Worm (Caenorhabditis elegans) whole organism, L4 larva: ENCODE data around the gene C11D2.4.

Source experiments
- R02D3.7 ChIP-seq: fragments of 150-350 bp; sonication (generic microtip); optimal IDR thresholded peaks from 3 replicates; lab custom pipeline; 2014; ENCODE audit warnings: missing biosample characterization, missing genetic modification characterization
- T26A8.4 ChIP-seq: fragments of 200-800 bp; sonication (Bioruptor generic); IDR thresholded peaks from 2 replicates; pipeline ENCODE4 v1.3.6; 2022; ENCODE audit warnings: missing genetic modification characterization, missing compliant biosample characterization
- ZK546.5 ChIP-seq, 2 experiments: sonication (generic microtip); optimal IDR thresholded peaks; 2 replicates each; lab custom pipeline; 2017; ENCODE audit warnings: missing biosample characterization in 2 of 2, missing genetic modification characterization in 2 of 2
- aly-2 ChIP-seq: sonication (generic microtip); optimal IDR thresholded peaks from 2 replicates; lab custom pipeline; 2018; ENCODE audit warnings: missing biosample characterization, missing genetic modification characterization
- arid-1 ChIP-seq: fragments of 200-800 bp; sonication (Bioruptor generic); conservative IDR thresholded peaks from 2 replicates; pipeline ENCODE4 v1.3.6; 2022; ENCODE audit warnings: missing genetic modification reagents, missing genetic modification characterization, missing compliant biosample characterization
- ceh-44 ChIP-seq: fragments of 200-800 bp; sonication (Bioruptor generic); IDR thresholded peaks from 2 replicates; pipeline ENCODE4 v1.3.6; 2022; ENCODE audit warnings: missing genetic modification reagents, missing genetic modification characterization, missing compliant biosample characterization
- cey-2 ChIP-seq: sonication (generic microtip); optimal IDR thresholded peaks from 3 replicates; lab custom pipeline; 2017; ENCODE audit warnings: missing genetic modification characterization, mild to moderate bottlenecking, missing compliant biosample characterization, antibody characterized with exemption, borderline replicate concordance; ENCODE audit not compliant: insufficient read depth
- ctbp-1 ChIP-seq: fragments of 200-800 bp; sonication (Bioruptor generic); IDR thresholded peaks from 2 replicates; pipeline ENCODE4 v1.3.6; 2022; ENCODE audit warnings: missing genetic modification reagents, missing genetic modification characterization, missing compliant biosample characterization
- daf-16 ChIP-seq, 3 experiments: sonication (generic microtip); optimal IDR thresholded peaks; 2 replicates each; lab custom pipeline; 2016 to 2017; ENCODE audit warnings: missing genetic modification characterization in 3 of 3, missing genetic modification reagents in 3 of 3, mild to moderate bottlenecking in 2 of 3, missing compliant biosample characterization in 2 of 3, missing biosample characterization in 1 of 3, moderate library complexity in 1 of 3
- dmd-6 ChIP-seq: fragments of 200-800 bp; sonication (Bioruptor generic); IDR thresholded peaks from 2 replicates; pipeline ENCODE4 v1.3.6; 2022; ENCODE audit warnings: missing genetic modification reagents, missing genetic modification characterization, missing compliant biosample characterization
- dmd-8 ChIP-seq: fragments of 200-800 bp; sonication (Bioruptor generic); IDR thresholded peaks from 2 replicates; pipeline ENCODE4 v1.3.6; 2022; ENCODE audit warnings: missing genetic modification characterization, missing compliant biosample characterization
- duxl-1 ChIP-seq: sonication (generic microtip); optimal IDR thresholded peaks from 2 replicates; lab custom pipeline; 2016; ENCODE audit warnings: mild to moderate bottlenecking, missing genetic modification characterization, moderate library complexity, missing compliant biosample characterization; ENCODE audit not compliant: poor library complexity
- dve-1 ChIP-seq: sonication (generic microtip); optimal IDR thresholded peaks from 2 replicates; lab custom pipeline; 2017; ENCODE audit warnings: antibody characterized with exemption, mild to moderate bottlenecking, missing genetic modification characterization, missing compliant biosample characterization; ENCODE audit not compliant: insufficient read depth
- fkh-10 ChIP-seq: fragments of 150-350 bp; optimal IDR thresholded peaks from 2 replicates; lab custom pipeline; 2014; ENCODE audit warnings: missing biosample characterization, missing genetic modification reagents, missing genetic modification characterization
- fos-1 ChIP-seq: fragments of 150-350 bp; optimal IDR thresholded peaks from 2 replicates; lab custom pipeline; 2014; ENCODE audit warnings: missing biosample characterization, missing genetic modification characterization
- hlh-30 ChIP-seq: sonication (generic microtip); optimal IDR thresholded peaks from 2 replicates; lab custom pipeline; 2017; ENCODE audit warnings: antibody characterized with exemption, mild to moderate bottlenecking, missing genetic modification characterization, missing compliant biosample characterization; ENCODE audit not compliant: insufficient read depth
- lir-3 ChIP-seq: sonication (generic microtip); optimal IDR thresholded peaks from 2 replicates; lab custom pipeline; 2016; ENCODE audit warnings: mild to moderate bottlenecking, missing genetic modification characterization, missing compliant biosample characterization
- mdt-29 ChIP-seq: fragments of 200-800 bp; sonication (Bioruptor generic); IDR thresholded peaks from 2 replicates; pipeline ENCODE4 v1.3.6; 2022; ENCODE audit warnings: missing genetic modification reagents, missing genetic modification characterization, missing compliant biosample characterization
- nhr-11 ChIP-seq: fragments of 150-350 bp; optimal IDR thresholded peaks from 2 replicates; lab custom pipeline; 2014; ENCODE audit warnings: missing biosample characterization, missing genetic modification characterization
- nhr-41 ChIP-seq: fragments of 200-800 bp; sonication (Bioruptor generic); IDR thresholded peaks from 2 replicates; pipeline ENCODE4 v1.3.6; 2022; ENCODE audit warnings: missing genetic modification reagents, missing genetic modification characterization, missing compliant biosample characterization
- nhr-76 ChIP-seq: fragments of 150-350 bp; optimal IDR thresholded peaks from 2 replicates; lab custom pipeline; 2014; ENCODE audit warnings: missing biosample characterization, missing genetic modification characterization
- sdz-12 ChIP-seq: fragments of 200-800 bp; sonication (Bioruptor generic); optimal IDR thresholded peaks from 2 replicates; lab custom pipeline; 2018; ENCODE audit warnings: mild to moderate bottlenecking, missing genetic modification characterization, missing compliant biosample characterization
- set-16 ChIP-seq: fragments of 200-800 bp; sonication (Bioruptor generic); IDR thresholded peaks from 2 replicates; pipeline ENCODE4 v1.3.6; 2022; ENCODE audit warnings: missing genetic modification reagents, missing genetic modification characterization, missing compliant biosample characterization
- unc-62 ChIP-seq, 3 experiments: fragments of 150-350 bp in 1 of 3; sonication (generic microtip); optimal IDR thresholded peaks in 2 of 3; peaks in 1 of 3; 1 replicate in 1 of 3; 2 replicates in 2 of 3; lab custom pipeline; 2014 to 2017; ENCODE audit warnings: missing biosample characterization in 3 of 3, missing genetic modification characterization in 3 of 3, missing genetic modification reagents in 3 of 3, missing genotype in 1 of 3
- ztf-11 ChIP-seq: fragments of 150-350 bp; optimal IDR thresholded peaks from 2 replicates; lab custom pipeline; 2014; ENCODE audit warnings: missing biosample characterization, missing genetic modification characterization

C11D2.4 gene

DNA sequence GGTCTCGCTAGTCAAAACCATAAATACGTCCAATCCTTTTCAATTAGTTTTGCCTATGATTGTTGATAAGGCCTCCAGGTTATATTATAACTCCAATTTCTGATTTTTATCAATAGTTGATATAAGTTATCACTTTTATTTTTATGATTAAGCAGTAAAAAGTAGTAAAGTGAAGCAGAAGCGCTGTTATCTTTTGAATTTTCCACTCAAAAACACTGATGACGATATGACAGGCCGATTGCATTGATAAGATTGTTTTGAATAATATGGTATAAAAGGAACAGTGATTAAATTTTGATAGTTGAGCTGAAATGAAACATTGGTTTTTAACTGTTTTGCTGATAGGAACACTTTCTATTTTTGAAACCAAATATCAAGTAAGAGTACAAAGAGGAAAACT is 28.8 kb upstream of the C11D2.4 start, which contains the start of gene asp-9 (continued):
- TF ChIP-seq unc-62 (GFP tag; optimal IDR thresholded peaks at IDR 0.05 in 1 of 2; lab: Kevin White, UChicago) (peak in 1 of 2 experiments; percentile 49), unc-62 (tag; optimal IDR thresholded peaks at IDR 0.05; lab: Kevin White, UChicago) (no peak), nhr-41 (GFP tag; lab: Robert Waterston, UW) (no peak)

ce11 chrIV:6183757-6184156 is 27.0 kb upstream of the C11D2.4 start, which contains the start of gene unc-77:
unc-77 (minus strand) TSS chrIV:6183857.
- no peak for TF ChIP-seq daf-16 (GFP tag; optimal IDR thresholded peaks at IDR 0.05; lab: Kevin White, UChicago)
- TF ChIP-seq daf-16 (tag; optimal IDR thresholded peaks at IDR 0.05; lab: Kevin White, UChicago) = no peak
- TF ChIP-seq nhr-76 (tag; lab: Kevin White, UChicago) = no peak
- no peak for TF ChIP-seq duxl-1 (tag; lab: Kevin White, UChicago)
- TF ChIP-seq set-16 (GFP tag; lab: Robert Waterston, UW) = no peak
- no peak for TF ChIP-seq R02D3.7 (tag; lab: Kevin White, UChicago)

DNA sequence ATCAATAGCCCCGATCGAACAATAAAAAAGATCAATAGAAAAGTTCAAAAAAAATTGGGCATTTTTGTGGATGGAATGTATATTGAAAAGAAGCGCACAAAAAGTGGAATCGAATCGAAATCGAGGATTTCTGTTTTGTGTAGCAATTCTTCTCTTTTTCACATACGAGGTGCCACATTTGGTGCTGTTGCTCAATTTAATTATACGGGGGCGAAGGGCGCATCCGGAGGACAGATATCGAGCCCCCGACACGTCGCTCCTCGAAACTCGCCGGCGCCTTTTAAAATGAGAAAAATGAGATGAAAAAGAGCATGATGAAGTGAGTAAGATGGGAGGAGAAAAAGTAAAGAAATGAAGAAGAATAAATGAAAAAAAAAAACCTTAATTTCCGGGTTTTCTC is 20.6 kb upstream of the C11D2.4 start:
- TF ChIP-seq ceh-44 (GFP tag; lab: Robert Waterston, UW) (no peak), ctbp-1 (GFP tag; lab: Robert Waterston, UW) (0 out of 2 replicates have a peak, but pooled peaks have one; percentile 13)

- peak; percentile 32 for TF ChIP-seq fkh-10 (GFP tag; lab: Kevin White, UChicago)
- TF ChIP-seq cey-2 (tag; lab: Kevin White, UChicago) = no peak
Observed at ce11 chrIV:6172959-6173358, 16.2 kb upstream of the C11D2.4 start.

- peak in 1 of 2 experiments; percentile 93 for TF ChIP-seq unc-62 (GFP tag; optimal IDR thresholded peaks at IDR 0.05 in 1 of 2; lab: Kevin White, UChicago)
- TF ChIP-seq unc-62 (tag; optimal IDR thresholded peaks at IDR 0.05; lab: Kevin White, UChicago) = no peak
- no peak for TF ChIP-seq aly-2
- no peak for TF ChIP-seq arid-1 (GFP tag; lab: Robert Waterston, UW)
- no peak for TF ChIP-seq dmd-8
Observed at ce11 chrIV:6165787-6166186, 9.0 kb upstream of the C11D2.4 start.

DNA sequence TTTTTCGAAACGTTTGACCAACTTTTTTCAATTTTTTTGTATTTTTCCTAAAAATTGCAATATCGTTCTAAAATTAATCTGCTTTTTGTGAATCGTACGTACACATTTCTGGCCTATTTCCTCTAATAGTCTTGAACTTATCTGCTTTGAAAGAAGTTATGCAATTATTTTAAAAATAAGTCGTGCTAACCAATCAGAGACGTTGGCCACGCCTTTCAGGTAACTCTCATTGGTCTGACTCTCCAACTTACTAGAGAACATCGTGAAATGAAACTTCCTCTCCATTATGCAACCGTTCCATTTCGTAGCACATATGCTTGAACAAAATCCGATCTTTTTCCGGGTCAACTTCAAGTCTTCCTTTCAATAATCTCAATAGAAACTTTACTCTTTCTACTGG is 2.9 kb upstream of the C11D2.4 start:
- TF ChIP-seq dmd-6 (GFP tag; lab: Robert Waterston, UW) (no peak), daf-16 (GFP tag; optimal IDR thresholded peaks at IDR 0.05; lab: Kevin White, UChicago) (no peak), daf-16 (tag; optimal IDR thresholded peaks at IDR 0.05; lab: Kevin White, UChicago) (no peak), fos-1 (tag; lab: Kevin White, UChicago) (no peak), sdz-12 (GFP tag; lab: Kevin White, UChicago) (no peak), nhr-11 (tag; lab: Kevin White, UChicago) (no peak)
- TF ChIP-seq, all 104 proteins: peak for 0

ce11 chrIV:6155296-6155695 is 1.5 kb downstream of the C11D2.4 start, which contains the start of gene C11D2.7:
C11D2.7 (minus strand) TSS chrIV:6155396.
- no peak for TF ChIP-seq T26A8.4
- no peak for TF ChIP-seq daf-16 (GFP tag; optimal IDR thresholded peaks at IDR 0.05; lab: Kevin White, UChicago)
- peak; percentile 15 for TF ChIP-seq daf-16 (tag; optimal IDR thresholded peaks at IDR 0.05; lab: Kevin White, UChicago)
- TF ChIP-seq lir-3 (tag; lab: Kevin White, UChicago) = no peak
- TF ChIP-seq ztf-11 = no peak
- TF ChIP-seq mdt-29 (GFP tag; lab: Robert Waterston, UW) = no peak

- TF ChIP-seq hlh-30 (tag; lab: Kevin White, UChicago) (peak; percentile 34), mdt-29 (GFP tag; lab: Robert Waterston, UW) (no peak), ZK546.5 (tag; optimal IDR thresholded peaks at IDR 0.05; lab: Kevin White, UChicago) (no peak), dve-1 (peak; percentile 53), nhr-76 (tag; lab: Kevin White, UChicago) (no peak)
Observed at ce11 chrIV:6151513-6151912, 5.2 kb downstream of the C11D2.4 start, which contains the start of gene C11D2.3. C11D2.3 (plus strand) TSS chrIV:6151813.
